Fruit fly (Drosophila melanogaster) whole organism, embryonic: Measurements from ENCODE around the gene Etl1.

Source experiments
- B-H1 ChIP-seq: fragments of 200-800 bp; sonication (Bioruptor generic); IDR thresholded peaks from 3 replicates; pipeline ENCODE4 v1.3.6; 2022; ENCODE audit warnings: missing biosample characterization, missing genetic modification characterization
- Bgb ChIP-seq: fragments of 200-800 bp; sonication (Bioruptor generic); IDR thresholded peaks from 2 replicates; pipeline ENCODE4 v1.3.6; 2022; ENCODE audit warnings: missing biosample characterization, missing genetic modification characterization; ENCODE audit not compliant: partially characterized antibody
- CG12236 ChIP-seq: fragments of 200-800 bp; sonication (Bioruptor generic); optimal IDR thresholded peaks from 2 replicates; lab custom pipeline; 2016; ENCODE audit warnings: missing biosample characterization, missing genetic modification characterization
- CG14965 ChIP-seq: fragments of 200-800 bp; sonication (Bioruptor generic); optimal IDR thresholded peaks from 2 replicates; lab custom pipeline; 2016; ENCODE audit warnings: missing biosample characterization, missing genetic modification characterization, borderline replicate concordance
- CG17361 ChIP-seq: fragments of 200-800 bp; sonication (Bioruptor generic); IDR thresholded peaks from 3 replicates; pipeline ENCODE4 v1.3.6; 2022; ENCODE audit warnings: missing biosample characterization, missing genetic modification characterization
- CG2202 ChIP-seq: fragments of 200-800 bp; sonication (Bioruptor generic); optimal IDR thresholded peaks from 2 replicates; lab custom pipeline; 2018; ENCODE audit warnings: missing biosample characterization, mild to moderate bottlenecking, missing genetic modification characterization
- CG31365 ChIP-seq: fragments of 200-800 bp; sonication (Bioruptor generic); optimal IDR thresholded peaks from 2 replicates; lab custom pipeline; 2018; ENCODE audit warnings: missing biosample characterization, mild to moderate bottlenecking, missing genetic modification characterization
- CG31388 ChIP-seq: fragments of 200-800 bp; sonication (Bioruptor generic); optimal IDR thresholded peaks from 2 replicates; lab custom pipeline; 2016; ENCODE audit warnings: missing biosample characterization, missing genetic modification characterization
- CG3163 ChIP-seq: fragments of 200-800 bp; sonication (Bioruptor generic); optimal IDR thresholded peaks from 3 replicates; lab custom pipeline; 2016; ENCODE audit warnings: missing biosample characterization, missing genetic modification characterization
- CG43689 ChIP-seq: fragments of 200-800 bp; sonication (Bioruptor generic); IDR thresholded peaks from 2 replicates; pipeline ENCODE4 v1.3.6; 2022; ENCODE audit warnings: missing biosample characterization, missing genetic modification characterization
- CG5180 ChIP-seq: fragments of 200-800 bp; sonication (Bioruptor generic); optimal IDR thresholded peaks from 3 replicates; lab custom pipeline; 2017; ENCODE audit warnings: missing biosample characterization, missing genetic modification characterization, mild to moderate bottlenecking, moderate library complexity, missing genetic modification reagents
- CG6654 ChIP-seq: fragments of 200-800 bp; sonication (Bioruptor generic); optimal IDR thresholded peaks from 2 replicates; lab custom pipeline; 2017; ENCODE audit warnings: missing biosample characterization, mild to moderate bottlenecking, missing genetic modification characterization
- CG6765 ChIP-seq: fragments of 200-800 bp; sonication (Bioruptor generic); optimal IDR thresholded peaks from 3 replicates; lab custom pipeline; 2017; ENCODE audit warnings: missing biosample characterization, mild to moderate bottlenecking, missing genetic modification characterization
- CG7271 ChIP-seq: fragments of 200-800 bp; sonication (Bioruptor generic); optimal IDR thresholded peaks from 2 replicates; lab custom pipeline; 2018; ENCODE audit warnings: missing biosample characterization, mild to moderate bottlenecking, missing genetic modification characterization, moderate library complexity
- CG7928 ChIP-seq: fragments of 200-800 bp; sonication (Bioruptor generic); optimal IDR thresholded peaks from 2 replicates; lab custom pipeline; 2017; ENCODE audit warnings: missing biosample characterization, mild to moderate bottlenecking, missing genetic modification characterization
- CG8281 ChIP-seq: fragments of 200-800 bp; sonication (Bioruptor generic); optimal IDR thresholded peaks from 2 replicates; lab custom pipeline; 2018; ENCODE audit warnings: missing biosample characterization, mild to moderate bottlenecking, missing genetic modification characterization, moderate library complexity
- CG8478 ChIP-seq: fragments of >200 bp; optimal IDR thresholded peaks from 2 replicates; lab custom pipeline; 2018
- CG9727 ChIP-seq: fragments of 200-800 bp; sonication (Bioruptor generic); optimal IDR thresholded peaks from 3 replicates; lab custom pipeline; 2017; ENCODE audit warnings: missing biosample characterization, mild to moderate bottlenecking, missing genetic modification characterization
- CG9797 ChIP-seq: fragments of 200-800 bp; sonication (Bioruptor generic); optimal IDR thresholded peaks from 3 replicates; lab custom pipeline; 2018; ENCODE audit warnings: missing biosample characterization, mild to moderate bottlenecking, missing genetic modification characterization
- CHES-1-like ChIP-seq: fragments of 200-800 bp; sonication (Bioruptor generic); optimal IDR thresholded peaks from 2 replicates; lab custom pipeline; 2016; ENCODE audit warnings: missing biosample characterization, missing genetic modification characterization
- Dad ChIP-seq: fragments of 200-800 bp; sonication (Bioruptor generic); optimal IDR thresholded peaks from 3 replicates; lab custom pipeline; 2016; ENCODE audit warnings: missing biosample characterization, missing genetic modification characterization
- Dll ChIP-seq: fragments of 200-800 bp; sonication (Bioruptor generic); IDR thresholded peaks from 4 replicates; pipeline ENCODE4 v1.3.6; 2022; ENCODE audit warnings: missing biosample characterization, missing genetic modification characterization; ENCODE audit not compliant: partially characterized antibody
- H2.0 ChIP-seq: fragments of 200-800 bp; sonication (Bioruptor generic); IDR thresholded peaks from 2 replicates; pipeline ENCODE4 v1.3.6; 2022; ENCODE audit warnings: missing biosample characterization, missing genetic modification characterization
- Hr78 ChIP-seq, 2 experiments: fragments of 200-800 bp in 1 of 2; fragments of >200 bp in 1 of 2; sonication (Bioruptor generic) in 1 of 2; optimal IDR thresholded peaks; 2 replicates each; lab custom pipeline; 2017 to 2019; ENCODE audit warnings: missing biosample characterization in 2 of 2, missing genetic modification characterization in 2 of 2, mild to moderate bottlenecking in 1 of 2, moderate library complexity in 1 of 2
- Mad ChIP-seq: fragments of 200-800 bp; sonication (Bioruptor generic); optimal IDR thresholded peaks from 2 replicates; lab custom pipeline; 2016; ENCODE audit warnings: missing biosample characterization, missing genetic modification characterization
- Max ChIP-seq: fragments of 200-800 bp; sonication (Bioruptor generic); optimal IDR thresholded peaks from 2 replicates; lab custom pipeline; 2016; ENCODE audit warnings: missing biosample characterization, mild to moderate bottlenecking, missing genetic modification characterization
- NK7.1 ChIP-seq: fragments of 200-800 bp; sonication (Bioruptor generic); optimal IDR thresholded peaks from 3 replicates; lab custom pipeline; 2016; ENCODE audit warnings: missing biosample characterization, missing genetic modification characterization
- Pdp1 ChIP-seq, 2 experiments: fragments of 200-800 bp; sonication (Bioruptor generic); optimal IDR thresholded peaks; 3 replicates each; lab custom pipeline; 2016; ENCODE audit warnings: missing biosample characterization in 2 of 2, missing genetic modification characterization in 2 of 2, mild to moderate bottlenecking in 1 of 2, moderate library complexity in 1 of 2
- Rx ChIP-seq: fragments of 200-800 bp; sonication (Bioruptor generic); IDR thresholded peaks from 2 replicates; pipeline ENCODE4 v1.3.6; 2022; ENCODE audit warnings: missing biosample characterization, missing genetic modification characterization
- Tbp ChIP-seq: fragments of >200 bp; optimal IDR thresholded peaks from 2 replicates; lab custom pipeline; 2018; ENCODE audit warnings: missing biosample characterization, missing genetic modification characterization
- Xrp1 ChIP-seq: fragments of 200-800 bp; sonication (Bioruptor generic); IDR thresholded peaks from 2 replicates; pipeline ENCODE4 v1.3.6; 2022; ENCODE audit warnings: missing biosample characterization, missing genetic modification characterization
- abd-A ChIP-seq: fragments of 200-800 bp; sonication (Bioruptor generic); optimal IDR thresholded peaks from 3 replicates; lab custom pipeline; 2019; ENCODE audit warnings: missing biosample characterization, mild to moderate bottlenecking, missing genetic modification characterization, moderate library complexity
- aop ChIP-seq: fragments of 200-800 bp; sonication (Bioruptor generic); IDR thresholded peaks from 2 replicates; pipeline ENCODE4 v1.3.6; 2022; ENCODE audit warnings: missing biosample characterization, missing genetic modification characterization
- ara ChIP-seq: fragments of 200-800 bp; sonication (Bioruptor generic); IDR thresholded peaks from 2 replicates; pipeline ENCODE4 v1.3.6; 2022; ENCODE audit warnings: missing biosample characterization, missing genetic modification characterization
- bowl ChIP-seq: fragments of 200-800 bp; sonication (Bioruptor generic); IDR thresholded peaks from 2 replicates; pipeline ENCODE4 v1.3.6; 2022; ENCODE audit warnings: missing biosample characterization, missing genetic modification characterization
- bsh ChIP-seq, 2 experiments: fragments of 200-800 bp; sonication (Bioruptor generic); optimal IDR thresholded peaks; 2 replicates each; lab custom pipeline; 2017 to 2018; ENCODE audit warnings: mild to moderate bottlenecking in 2 of 2, missing biosample characterization in 2 of 2, missing genetic modification characterization in 2 of 2, moderate library complexity in 1 of 2
- ci ChIP-seq: fragments of 200-800 bp; sonication (Bioruptor generic); IDR thresholded peaks from 3 replicates; pipeline ENCODE4 v1.3.6; 2022; ENCODE audit warnings: missing biosample characterization, missing genetic modification characterization
- cwo ChIP-seq: fragments of 200-800 bp; sonication (Bioruptor generic); optimal IDR thresholded peaks from 3 replicates; lab custom pipeline; 2017; ENCODE audit warnings: missing biosample characterization, missing genetic modification characterization, mild to moderate bottlenecking, moderate library complexity, missing genetic modification reagents
- gsb ChIP-seq: fragments of 200-800 bp; sonication (Bioruptor generic); IDR thresholded peaks from 2 replicates; pipeline ENCODE4 v1.3.6; 2022; ENCODE audit warnings: missing biosample characterization, missing genetic modification characterization
- h ChIP-seq: fragments of >200 bp; optimal IDR thresholded peaks from 2 replicates; lab custom pipeline; 2017
- klu ChIP-seq: fragments of 200-800 bp; sonication (Bioruptor generic); IDR thresholded peaks from 2 replicates; pipeline ENCODE4 v1.3.6; 2022; ENCODE audit warnings: missing biosample characterization, missing genetic modification characterization
- psq ChIP-seq: fragments of 200-800 bp; sonication (Bioruptor generic); optimal IDR thresholded peaks from 2 replicates; lab custom pipeline; 2017; ENCODE audit warnings: missing biosample characterization, missing genetic modification characterization
- sim ChIP-seq: fragments of 200-800 bp; sonication (Bioruptor generic); IDR thresholded peaks from 2 replicates; pipeline ENCODE4 v1.3.6; 2022; ENCODE audit warnings: missing biosample characterization, missing genetic modification characterization
- slou ChIP-seq: fragments of 200-800 bp; sonication (Bioruptor generic); optimal IDR thresholded peaks from 3 replicates; lab custom pipeline; 2016; ENCODE audit warnings: missing biosample characterization, missing genetic modification characterization
- tna ChIP-seq: fragments of 200-800 bp; sonication (Bioruptor generic); IDR thresholded peaks from 2 replicates; pipeline ENCODE4 v1.3.6; 2022; ENCODE audit warnings: missing biosample characterization, missing genetic modification characterization; ENCODE audit not compliant: partially characterized antibody
- trh ChIP-seq: fragments of 200-800 bp; sonication (Bioruptor generic); optimal IDR thresholded peaks from 2 replicates; lab custom pipeline; 2016; ENCODE audit warnings: missing biosample characterization, missing genetic modification characterization
- tup ChIP-seq: fragments of 200-800 bp; sonication (Bioruptor generic); optimal IDR thresholded peaks from 2 replicates; lab custom pipeline; 2016; ENCODE audit warnings: missing biosample characterization, mild to moderate bottlenecking, missing genetic modification characterization, moderate library complexity
- tx ChIP-seq: fragments of 200-800 bp; sonication (Bioruptor generic); optimal IDR thresholded peaks from 2 replicates; lab custom pipeline; 2016; ENCODE audit warnings: missing biosample characterization, missing genetic modification characterization
- usp ChIP-seq: fragments of >200 bp; optimal IDR thresholded peaks from 2 replicates; lab custom pipeline; 2017; ENCODE audit warnings: missing biosample characterization, missing genetic modification characterization
- vfl ChIP-seq: fragments of 200-800 bp; sonication (Bioruptor generic); optimal IDR thresholded peaks from 2 replicates; lab custom pipeline; 2016; ENCODE audit warnings: missing biosample characterization, missing genetic modification characterization
- vnd ChIP-seq: fragments of 200-800 bp; sonication (Bioruptor generic); IDR thresholded peaks from 3 replicates; pipeline ENCODE4 v1.3.6; 2022; ENCODE audit warnings: missing biosample characterization, missing genetic modification characterization; ENCODE audit not compliant: partially characterized antibody

Etl1 gene

DNA sequence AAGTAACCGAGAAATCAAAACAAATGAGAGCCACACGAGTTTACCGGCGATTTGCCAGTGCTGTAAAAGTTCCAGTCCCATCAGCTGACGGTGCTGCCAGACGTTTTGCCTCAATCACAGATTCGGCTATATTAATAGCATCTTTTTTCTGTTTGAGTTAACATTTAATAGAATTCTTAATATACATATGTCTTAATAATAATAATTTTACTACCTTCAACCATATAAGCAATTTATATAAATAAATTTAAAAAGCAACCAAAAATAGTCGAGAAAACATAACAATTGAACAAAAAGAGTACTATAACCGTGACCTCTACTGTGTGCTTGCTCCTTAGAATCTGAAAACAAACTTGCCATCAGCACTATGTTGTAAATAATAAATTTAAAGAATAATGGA is 41.7 kb upstream of the Etl1 start, which contains the start of the genes CG13126 and CG4709 (continued):
- TF ChIP-seq CG31388 (GFP tag; lab: Kevin White, UChicago) (peak; percentile 84), CG5180 (GFP tag; lab: Kevin White, UChicago) (peak; percentile 71), Xrp1 (peak; percentile 97), tna (GFP tag; lab: Robert Waterston, UW) (no peak), CG2202 (tag; lab: Kevin White, UChicago) (peak; percentile 85), Pdp1 (GFP tag; optimal IDR thresholded peaks at IDR 0.05; lab: Kevin White, UChicago) (peak; percentile 25 to 71), CG12236 (GFP tag; lab: Kevin White, UChicago) (peak; percentile 6), abd-A (tag; lab: Kevin White, UChicago) (no peak), vnd (no peak), Hr78 (GFP tag; optimal IDR thresholded peaks at IDR 0.05; lab: Kevin White, UChicago) (peak in 1 of 2 experiments; percentile 83), gsb (peak; percentile 68), CG8281 (tag; lab: Kevin White, UChicago) (peak; percentile 76), bowl (GFP tag; lab: Robert Waterston, UW) (peak; percentile 49; the same call in 1 of the 2 replicates), CG14965 (GFP tag; lab: Kevin White, UChicago) (no peak), CG7271 (tag; lab: Kevin White, UChicago) (peak; percentile 93), trh (peak; percentile 46), slou (GFP tag; lab: Kevin White, UChicago) (peak; percentile 79), tx (GFP tag; lab: Kevin White, UChicago) (no peak), vfl (peak; percentile 57), Dad (peak; percentile 57), usp (no peak), CG7928 (GFP tag; lab: Kevin White, UChicago) (peak; percentile 46), Max (peak; percentile 92), CHES-1-like (GFP tag; lab: Kevin White, UChicago) (peak; percentile 37), CG17361 (GFP tag; lab: Robert Waterston, UW) (peak; percentile 97), Tbp (no peak), cwo (GFP tag; lab: Kevin White, UChicago) (peak; percentile 88), CG6654 (GFP tag; lab: Kevin White, UChicago) (peak; percentile 73), bsh (GFP tag; optimal IDR thresholded peaks at IDR 0.05; lab: Kevin White, UChicago) (peak; percentile 63 to 92), CG43689 (peak; percentile 61; the same call in 1 of the 2 replicates), sim (peak; percentile 81; the same call in 1 of the 2 replicates), B-H1 (GFP tag; lab: Robert Waterston, UW) (peak; percentile 73), klu (GFP tag; lab: Robert Waterston, UW) (peak; percentile 76; the same call in 1 of the 2 replicates), Rx (GFP tag; lab: Robert Waterston, UW) (peak; percentile 60), NK7.1 (GFP tag; lab: Kevin White, UChicago) (peak; percentile 29), tup (GFP tag; lab: Kevin White, UChicago) (peak; percentile 56), Mad (peak; percentile 45), CG3163 (no peak), psq (peak; percentile 64), CG9797 (GFP tag; lab: Kevin White, UChicago) (peak; percentile 43), ara (GFP tag; lab: Robert Waterston, UW) (peak; percentile 89), Dll (GFP tag; lab: Robert Waterston, UW) (no peak), Bgb (GFP tag; lab: Robert Waterston, UW) (no peak), CG8478 (lab: Kevin White, UChicago) (no peak), ci (GFP tag; lab: Robert Waterston, UW) (peak; percentile 86), h (no peak), CG9727 (GFP tag; lab: Kevin White, UChicago) (peak; percentile 96), H2.0 (GFP tag; lab: Robert Waterston, UW) (peak; percentile 82), aop (GFP tag; lab: Robert Waterston, UW) (no peak), CG31365 (peak; percentile 41), CG6765 (GFP tag; lab: Kevin White, UChicago) (peak; percentile 88)
